Fruit fly (Drosophila melanogaster) whole organism: ENCODE results near the gene Sar1.

Experiments used
- CG8478 ChIP-seq: fragments of >200 bp; optimal IDR thresholded peaks from 2 replicates; lab custom pipeline; 2018; ENCODE audit warnings: inconsistent platforms
- Dll ChIP-seq: fragments of >200 bp; optimal IDR thresholded peaks from 2 replicates; lab custom pipeline; 2017
- EcR ChIP-seq, 2 experiments: fragments of >200 bp; optimal IDR thresholded peaks; 2 replicates each; lab custom pipeline; 2017; ENCODE audit warnings: missing biosample characterization in 2 of 2, missing genetic modification characterization in 2 of 2, missing genetic modification reagents in 2 of 2
- pan ChIP-seq: fragments of >200 bp; optimal IDR thresholded peaks from 2 replicates; lab custom pipeline; 2017
- psq ChIP-seq: fragments of >200 bp; optimal IDR thresholded peaks from 2 replicates; lab custom pipeline; 2017
- usp ChIP-seq: fragments of >200 bp; optimal IDR thresholded peaks from 2 replicates; lab custom pipeline; 2017; ENCODE audit warnings: missing biosample characterization, missing genetic modification characterization, mixed read lengths

DNA sequence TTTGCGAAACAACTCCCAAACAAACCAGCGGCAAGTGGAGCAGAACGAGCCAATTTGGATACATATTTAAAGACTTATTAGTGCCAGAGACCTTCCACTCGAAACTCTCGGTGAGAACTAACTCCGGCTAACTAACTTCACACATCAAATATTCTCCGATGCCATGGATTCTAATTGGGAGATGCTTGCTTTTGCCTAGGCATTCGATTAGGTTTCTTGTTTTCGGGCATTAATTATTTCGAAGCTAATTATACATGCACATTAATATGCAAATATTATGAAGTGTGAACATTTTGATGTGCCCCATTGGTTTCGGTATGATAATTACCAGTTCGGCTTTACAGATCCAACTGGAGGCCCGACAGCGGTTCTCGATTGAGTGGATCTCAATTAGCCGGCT lies 14.3 kb upstream of the Sar1 start, which contains the start of gene CG5386:
- TF ChIP-seq psq (lab: Kevin White, UChicago) (no peak), Dll (lab: Kevin White, UChicago) (no peak), CG8478 (lab: Kevin White, UChicago) (no peak), pan (no peak), usp (GFP tag; lab: Kevin White, UChicago) (no peak), EcR (GFP tag; optimal IDR thresholded peaks at IDR 0.05; lab: Kevin White, UChicago) (no peak)
